Worm (Caenorhabditis elegans) whole organism, L4 larva: ENCODE data around the gene snf-11.

Source experiments
- D1046.2 ChIP-seq: fragments of 200-800 bp; sonication (Bioruptor generic); IDR thresholded peaks from 2 replicates; pipeline ENCODE4 v1.3.6; 2022; ENCODE audit warnings: missing genetic modification characterization, missing compliant biosample characterization
- F49E8.2 ChIP-seq: sonication (generic microtip); optimal IDR thresholded peaks from 2 replicates; lab custom pipeline; 2016; ENCODE audit warnings: missing compliant biosample characterization, mild to moderate bottlenecking, missing genetic modification characterization, borderline replicate concordance
- T26A8.4 ChIP-seq: fragments of 200-800 bp; sonication (Bioruptor generic); IDR thresholded peaks from 2 replicates; pipeline ENCODE4 v1.3.6; 2022; ENCODE audit warnings: missing genetic modification characterization, missing compliant biosample characterization
- Y5F2A.4 ChIP-seq: fragments of 200-800 bp; sonication (Bioruptor generic); optimal IDR thresholded peaks from 2 replicates; lab custom pipeline; 2018; ENCODE audit warnings: mild to moderate bottlenecking, missing genetic modification characterization, missing compliant biosample characterization
- Y75B8A.6 ChIP-seq: fragments of 200-800 bp; sonication (Bioruptor generic); IDR thresholded peaks from 2 replicates; pipeline ENCODE4 v1.3.6; 2022; ENCODE audit warnings: missing genetic modification reagents, missing genetic modification characterization, missing compliant biosample characterization
- ZK546.5 ChIP-seq, 2 experiments: sonication (generic microtip); optimal IDR thresholded peaks; 2 replicates each; lab custom pipeline; 2017; ENCODE audit warnings: missing biosample characterization in 2 of 2, missing genetic modification characterization in 2 of 2
- aha-1 ChIP-seq: fragments of 150-350 bp; peaks from one replicate; lab custom pipeline; 2014; ENCODE audit warnings: missing biosample characterization, missing genetic modification characterization
- ama-1 ChIP-seq: fragments of 150-350 bp; optimal IDR thresholded peaks from 2 replicates; lab custom pipeline; 2014; ENCODE audit warnings: inconsistent platforms, mixed read lengths
- arid-1 ChIP-seq: fragments of 200-800 bp; sonication (Bioruptor generic); conservative IDR thresholded peaks from 2 replicates; pipeline ENCODE4 v1.3.6; 2022; ENCODE audit warnings: missing genetic modification reagents, missing genetic modification characterization, missing compliant biosample characterization
- ceh-20 ChIP-seq: fragments of 200-800 bp; sonication (Bioruptor generic); IDR thresholded peaks from 2 replicates; pipeline ENCODE4 v1.3.6; 2022; ENCODE audit warnings: missing genetic modification reagents, missing genetic modification characterization, missing compliant biosample characterization
- ceh-62 ChIP-seq: sonication (generic microtip); optimal IDR thresholded peaks from 2 replicates; lab custom pipeline; 2017; ENCODE audit warnings: missing biosample characterization, missing genetic modification characterization
- ceh-82 ChIP-seq: sonication (generic microtip); optimal IDR thresholded peaks from 2 replicates; lab custom pipeline; 2017; ENCODE audit warnings: missing biosample characterization, missing genetic modification characterization
- ces-1 ChIP-seq: fragments of 150-350 bp; sonication (generic microtip); optimal IDR thresholded peaks from 4 replicates; lab custom pipeline; 2014; ENCODE audit warnings: missing biosample characterization, missing genetic modification reagents, missing genetic modification characterization
- daf-16 ChIP-seq, 3 experiments: sonication (generic microtip); optimal IDR thresholded peaks; 2 replicates each; lab custom pipeline; 2016 to 2017; ENCODE audit warnings: missing genetic modification characterization in 3 of 3, missing genetic modification reagents in 3 of 3, mild to moderate bottlenecking in 2 of 3, missing compliant biosample characterization in 2 of 3, missing biosample characterization in 1 of 3, moderate library complexity in 1 of 3
- dmd-6 ChIP-seq: fragments of 200-800 bp; sonication (Bioruptor generic); IDR thresholded peaks from 2 replicates; pipeline ENCODE4 v1.3.6; 2022; ENCODE audit warnings: missing genetic modification reagents, missing genetic modification characterization, missing compliant biosample characterization
- dmd-8 ChIP-seq: fragments of 200-800 bp; sonication (Bioruptor generic); IDR thresholded peaks from 2 replicates; pipeline ENCODE4 v1.3.6; 2022; ENCODE audit warnings: missing genetic modification characterization, missing compliant biosample characterization
- dpl-1 ChIP-seq: fragments of 150-350 bp; optimal IDR thresholded peaks from 2 replicates; lab custom pipeline; 2014; ENCODE audit warnings: missing biosample characterization, missing genetic modification reagents, missing genetic modification characterization
- duxl-1 ChIP-seq: sonication (generic microtip); optimal IDR thresholded peaks from 2 replicates; lab custom pipeline; 2016; ENCODE audit warnings: mild to moderate bottlenecking, missing genetic modification characterization, moderate library complexity, missing compliant biosample characterization; ENCODE audit not compliant: poor library complexity
- egl-43 ChIP-seq: fragments of 200-800 bp; sonication (Bioruptor generic); IDR thresholded peaks from 2 replicates; pipeline ENCODE4 v1.3.6; 2022; ENCODE audit warnings: missing genetic modification reagents, missing genetic modification characterization, missing compliant biosample characterization
- fos-1 ChIP-seq: fragments of 150-350 bp; optimal IDR thresholded peaks from 2 replicates; lab custom pipeline; 2014; ENCODE audit warnings: missing biosample characterization, missing genetic modification characterization
- gei-8 ChIP-seq: fragments of 200-800 bp; sonication (Bioruptor generic); optimal IDR thresholded peaks from 2 replicates; lab custom pipeline; 2018; ENCODE audit warnings: mild to moderate bottlenecking, missing genetic modification characterization, missing compliant biosample characterization
- hlh-11 ChIP-seq: fragments of 200-800 bp; sonication (Bioruptor generic); optimal IDR thresholded peaks from 2 replicates; lab custom pipeline; 2018; ENCODE audit warnings: mild to moderate bottlenecking, missing genetic modification characterization, missing compliant biosample characterization
- lin-39 ChIP-seq: fragments of 150-350 bp; optimal IDR thresholded peaks from 2 replicates; lab custom pipeline; 2014; ENCODE audit warnings: missing biosample characterization, missing genetic modification reagents, missing genetic modification characterization
- madf-5 ChIP-seq, 2 experiments: fragments of 200-800 bp; sonication (Bioruptor generic); IDR thresholded peaks; 2 replicates each; pipeline ENCODE4 v1.3.6; 2022; ENCODE audit warnings: missing compliant biosample characterization in 2 of 2, missing genetic modification characterization in 2 of 2
- madf-9 ChIP-seq: fragments of 200-800 bp; sonication (Bioruptor generic); conservative IDR thresholded peaks from 2 replicates; pipeline ENCODE4 v1.3.6; 2022; ENCODE audit warnings: missing genetic modification reagents, missing genetic modification characterization, missing compliant biosample characterization
- mxl-3 ChIP-seq: fragments of 200-800 bp; sonication (Bioruptor generic); optimal IDR thresholded peaks from 2 replicates; lab custom pipeline; 2018; ENCODE audit warnings: mild to moderate bottlenecking, missing genetic modification characterization, missing compliant biosample characterization
- nhr-102 ChIP-seq: sonication (generic microtip); optimal IDR thresholded peaks from 2 replicates; lab custom pipeline; 2016; ENCODE audit warnings: mild to moderate bottlenecking, missing genetic modification characterization, moderate library complexity, missing compliant biosample characterization
- nhr-237 ChIP-seq: sonication (generic microtip); optimal IDR thresholded peaks from 2 replicates; lab custom pipeline; 2017; ENCODE audit warnings: missing biosample characterization, missing genetic modification characterization
- nhr-28 ChIP-seq: fragments of 150-350 bp; optimal IDR thresholded peaks from 2 replicates; lab custom pipeline; 2014; ENCODE audit warnings: missing biosample characterization, missing genetic modification characterization
- pha-4 ChIP-seq, 2 experiments: fragments of 150-350 bp in 1 of 2; fragments of 200-800 bp in 1 of 2; sonication (Bioruptor generic) in 1 of 2; IDR thresholded peaks in 1 of 2; optimal IDR thresholded peaks in 1 of 2; 2 replicates each; pipeline versions ENCODE4 v1.3.6 to Lab custom; 2014 to 2022; ENCODE audit warnings: missing genetic modification characterization in 2 of 2, missing genetic modification reagents in 2 of 2, missing biosample characterization in 1 of 2, missing compliant biosample characterization in 1 of 2
- saeg-2 ChIP-seq: fragments of 200-800 bp; sonication (Bioruptor generic); IDR thresholded peaks from 2 replicates; pipeline ENCODE4 v1.3.6; 2022; ENCODE audit warnings: missing genetic modification reagents, missing genetic modification characterization, missing compliant biosample characterization
- set-16 ChIP-seq: fragments of 200-800 bp; sonication (Bioruptor generic); IDR thresholded peaks from 2 replicates; pipeline ENCODE4 v1.3.6; 2022; ENCODE audit warnings: missing genetic modification reagents, missing genetic modification characterization, missing compliant biosample characterization
- unc-39 ChIP-seq: sonication (generic microtip); optimal IDR thresholded peaks from 2 replicates; lab custom pipeline; 2017; ENCODE audit warnings: missing biosample characterization, missing genetic modification characterization
- unc-62 ChIP-seq, 3 experiments: fragments of 150-350 bp in 1 of 3; sonication (generic microtip); optimal IDR thresholded peaks in 2 of 3; peaks in 1 of 3; 1 replicate in 1 of 3; 2 replicates in 2 of 3; lab custom pipeline; 2014 to 2017; ENCODE audit warnings: missing biosample characterization in 3 of 3, missing genetic modification characterization in 3 of 3, missing genetic modification reagents in 3 of 3, missing genotype in 1 of 3
- vab-7 ChIP-seq: fragments of 200-800 bp; sonication (Bioruptor generic); IDR thresholded peaks from 2 replicates; pipeline ENCODE4 v1.3.6; 2022; ENCODE audit warnings: missing genetic modification reagents, missing genetic modification characterization, missing compliant biosample characterization
- zfp-2 ChIP-seq: sonication (generic microtip); optimal IDR thresholded peaks from 2 replicates; lab custom pipeline; 2016; ENCODE audit warnings: mild to moderate bottlenecking, missing genetic modification characterization, missing compliant biosample characterization

snf-11 gene

ce11 chrV:11326914-11327367 is 18.7 kb upstream of the snf-11 start, which contains the start of gene tmed-10 (continued):
- TF ChIP-seq F49E8.2 (tag; lab: Kevin White, UChicago) (no peak), zfp-2 (tag; lab: Kevin White, UChicago) (no peak), unc-39 (tag; lab: Kevin White, UChicago) (no peak), dmd-6 (GFP tag; lab: Robert Waterston, UW) (peak; percentile 72), hlh-11 (peak; percentile 64), Y5F2A.4 (GFP tag; lab: Kevin White, UChicago) (no peak), ces-1 (GFP tag; lab: Kevin White, UChicago) (no peak)

- TF ChIP-seq ama-1 (lab: Kevin White, UChicago) (peak; percentile 12), dmd-8 (GFP tag; lab: Robert Waterston, UW) (no peak), duxl-1 (tag; lab: Kevin White, UChicago) (peak; percentile 4), ceh-20 (GFP tag; lab: Robert Waterston, UW) (no peak), unc-39 (tag; lab: Kevin White, UChicago) (no peak), D1046.2 (GFP tag; lab: Robert Waterston, UW) (no peak), egl-43 (GFP tag; lab: Robert Waterston, UW) (no peak), unc-62 (GFP tag; optimal IDR thresholded peaks at IDR 0.05 in 1 of 2; lab: Kevin White, UChicago) (peak in 1 of 2 experiments; percentile 3), unc-62 (tag; optimal IDR thresholded peaks at IDR 0.05; lab: Kevin White, UChicago) (no peak)
Measured at ce11 chrV:11323720-11324119, 15.5 kb upstream of the snf-11 start, which contains the start of gene str-141. Gene str-141, minus strand, starts transcription at chrV:11323820.

ce11 chrV:11321719-11322118 is 13.5 kb upstream of the snf-11 start, which contains the start of gene F47G9.4:
Gene F47G9.4, minus strand, starts transcription at chrV:11321816.
- TF ChIP-seq daf-16 (GFP tag; optimal IDR thresholded peaks at IDR 0.05; lab: Kevin White, UChicago): no peak
- peak; percentile 18 for TF ChIP-seq daf-16 (tag; optimal IDR thresholded peaks at IDR 0.05; lab: Kevin White, UChicago)
- TF ChIP-seq nhr-28 (tag; lab: Kevin White, UChicago): peak; percentile 48
- TF ChIP-seq fos-1 (tag; lab: Kevin White, UChicago): no peak
- no peak for TF ChIP-seq pha-4 (GFP tag; IDR thresholded peaks at IDR 0.05; lab: Robert Waterston, UW)
- peak; percentile 74 for TF ChIP-seq pha-4 (tag; optimal IDR thresholded peaks at IDR 0.05; lab: Kevin White, UChicago)
- no peak for TF ChIP-seq nhr-237 (tag; lab: Kevin White, UChicago)
- TF ChIP-seq hlh-11: peak; percentile 25

ce11 chrV:11320860-11321259 is 12.6 kb upstream of the snf-11 start:
- TF ChIP-seq aha-1 (tag; lab: Kevin White, UChicago): peak; percentile 72
- no peak for TF ChIP-seq madf-9 (GFP tag; lab: Robert Waterston, UW)
- TF ChIP-seq unc-62 (GFP tag; optimal IDR thresholded peaks at IDR 0.05 in 1 of 2; lab: Kevin White, UChicago): peak in 1 of 2 experiments; percentile 8
- no peak for TF ChIP-seq unc-62 (tag; optimal IDR thresholded peaks at IDR 0.05; lab: Kevin White, UChicago)
- no peak for TF ChIP-seq vab-7 (GFP tag; lab: Robert Waterston, UW)
- no peak for TF ChIP-seq nhr-102 (tag; lab: Kevin White, UChicago)
- TF ChIP-seq saeg-2 (GFP tag; lab: Robert Waterston, UW): no peak

ce11 chrV:11316801-11317200 is 8.6 kb upstream of the snf-11 start, which contains the start of gene cutl-18:
Gene cutl-18, minus strand, starts transcription at chrV:11316901.
- TF ChIP-seq lin-39 (tag; lab: Kevin White, UChicago) (no peak), aha-1 (tag; lab: Kevin White, UChicago) (peak; percentile 13)

- TF ChIP-seq dpl-1 (GFP tag; lab: Kevin White, UChicago) (peak; percentile 56), ceh-82 (tag; lab: Kevin White, UChicago) (no peak), lin-39 (tag; lab: Kevin White, UChicago) (no peak), mxl-3 (peak; percentile 95), Y75B8A.6 (peak; percentile 97), ZK546.5 (tag; optimal IDR thresholded peaks at IDR 0.05; lab: Kevin White, UChicago) (peak in 1 of 2 experiments; percentile 28), set-16 (no peak), gei-8 (peak; percentile 99), T26A8.4 (GFP tag; lab: Robert Waterston, UW) (peak; percentile 96), ceh-62 (tag; lab: Kevin White, UChicago) (no peak), unc-39 (tag; lab: Kevin White, UChicago) (no peak), arid-1 (GFP tag; lab: Robert Waterston, UW) (peak; percentile 98), vab-7 (GFP tag; lab: Robert Waterston, UW) (peak; percentile 98), fos-1 (tag; lab: Kevin White, UChicago) (no peak), dmd-6 (GFP tag; lab: Robert Waterston, UW) (peak; percentile 89), F49E8.2 (tag; lab: Kevin White, UChicago) (peak; percentile 74), madf-5 (GFP tag; IDR thresholded peaks at IDR 0.05; lab: Robert Waterston, UW) (peak; percentile 97 to 99)
Measured at ce11 chrV:11314025-11314880, 6.0 kb upstream of the snf-11 start.
